Fruit fly (Drosophila melanogaster) whole organism, prepupa: ENCODE results near the gene CG46314.
A peak's percentile ranks its signal among the peaks of the same experiment; 100 is the strongest.

Experiments
- CG10631 ChIP-seq: fragments of 200-800 bp; sonication (Bioruptor generic); optimal IDR thresholded peaks from 2 replicates; lab custom pipeline; 2016; ENCODE audit warnings: missing biosample characterization, missing genetic modification characterization
- CG11294 ChIP-seq: fragments of 200-800 bp; sonication (Bioruptor generic); IDR thresholded peaks from 2 replicates; pipeline ENCODE4 v1.3.6; 2022; ENCODE audit warnings: missing biosample characterization, missing genetic modification characterization
- CG11902 ChIP-seq: fragments of 200-800 bp; sonication (Bioruptor generic); optimal IDR thresholded peaks from 3 replicates; lab custom pipeline; 2016; ENCODE audit warnings: missing biosample characterization, missing genetic modification characterization
- CG15336 ChIP-seq: fragments of 200-800 bp; sonication (Bioruptor generic); IDR thresholded peaks from 2 replicates; pipeline ENCODE4 v1.3.6; 2022; ENCODE audit warnings: missing biosample characterization, missing genetic modification characterization
- CG1621 ChIP-seq: fragments of 200-800 bp; sonication (Bioruptor generic); optimal IDR thresholded peaks from 3 replicates; lab custom pipeline; 2018; ENCODE audit warnings: missing biosample characterization, mild to moderate bottlenecking, missing genetic modification characterization
- CG16779 ChIP-seq: fragments of 200-800 bp; sonication (Bioruptor generic); optimal IDR thresholded peaks from 3 replicates; lab custom pipeline; 2017; ENCODE audit warnings: missing biosample characterization, mild to moderate bottlenecking, missing genetic modification characterization
- CG31627 ChIP-seq: fragments of 200-800 bp; sonication (Bioruptor generic); optimal IDR thresholded peaks from 3 replicates; lab custom pipeline; 2016; ENCODE audit warnings: missing biosample characterization, missing genetic modification characterization
- CG34406 ChIP-seq: fragments of 200-800 bp; sonication (Bioruptor generic); optimal IDR thresholded peaks from 3 replicates; lab custom pipeline; 2016; ENCODE audit warnings: missing biosample characterization, missing genetic modification characterization
- CG3919 ChIP-seq: fragments of 200-800 bp; sonication (Bioruptor generic); optimal IDR thresholded peaks from 3 replicates; lab custom pipeline; 2016; ENCODE audit warnings: missing biosample characterization, missing genetic modification characterization
- CG4318 ChIP-seq: fragments of 200-800 bp; sonication (Bioruptor generic); optimal IDR thresholded peaks from 3 replicates; lab custom pipeline; 2017; ENCODE audit warnings: missing biosample characterization, mild to moderate bottlenecking, missing genetic modification characterization
- CG6163 ChIP-seq: fragments of 200-800 bp; sonication (Bioruptor generic); IDR thresholded peaks from 3 replicates; pipeline ENCODE4 v1.3.6; 2022; ENCODE audit warnings: missing biosample characterization, missing genetic modification characterization
- CG6276 ChIP-seq: fragments of 200-800 bp; sonication (Bioruptor generic); optimal IDR thresholded peaks from 2 replicates; lab custom pipeline; 2017; ENCODE audit warnings: missing biosample characterization, mild to moderate bottlenecking, missing genetic modification characterization
- CG6792 ChIP-seq: fragments of 200-800 bp; sonication (Bioruptor generic); optimal IDR thresholded peaks from 3 replicates; lab custom pipeline; 2016; ENCODE audit warnings: missing biosample characterization, missing genetic modification characterization
- CG6808 ChIP-seq: fragments of 200-800 bp; sonication (Bioruptor generic); optimal IDR thresholded peaks from 3 replicates; lab custom pipeline; 2017; ENCODE audit warnings: missing biosample characterization, missing genetic modification characterization, mild to moderate bottlenecking, moderate library complexity, missing genetic modification reagents
- CG7368 ChIP-seq: fragments of 200-800 bp; sonication (Bioruptor generic); optimal IDR thresholded peaks from 3 replicates; lab custom pipeline; 2016; ENCODE audit warnings: missing biosample characterization, missing genetic modification characterization
- CG8632 ChIP-seq: fragments of 200-800 bp; sonication (Bioruptor generic); optimal IDR thresholded peaks from 3 replicates; lab custom pipeline; 2016; ENCODE audit warnings: missing biosample characterization, missing genetic modification characterization
- Eip78C ChIP-seq: fragments of 200-800 bp; sonication (Bioruptor generic); peaks from one replicate; lab custom pipeline; 2016; ENCODE audit warnings: missing biosample characterization, missing genetic modification characterization
- Eip93F ChIP-seq: fragments of 200-800 bp; sonication (Bioruptor generic); optimal IDR thresholded peaks from 2 replicates; lab custom pipeline; 2016; ENCODE audit warnings: missing biosample characterization, mild to moderate bottlenecking, missing genetic modification characterization
- Ets21C ChIP-seq: fragments of 200-800 bp; sonication (Bioruptor generic); optimal IDR thresholded peaks from 3 replicates; lab custom pipeline; 2016; ENCODE audit warnings: missing biosample characterization, missing genetic modification characterization
- Hr38 ChIP-seq: sonication (Bioruptor generic); optimal IDR thresholded peaks from 2 replicates; lab custom pipeline; 2016; ENCODE audit warnings: missing biosample characterization, missing genetic modification characterization
- Hr4 ChIP-seq: fragments of 200-800 bp; sonication (Bioruptor generic); optimal IDR thresholded peaks from 3 replicates; lab custom pipeline; 2016; ENCODE audit warnings: missing biosample characterization, missing genetic modification characterization
- Lpt ChIP-seq: fragments of 200-800 bp; sonication (Bioruptor generic); optimal IDR thresholded peaks from 3 replicates; lab custom pipeline; 2016; ENCODE audit warnings: missing biosample characterization, missing genetic modification characterization
- OdsH ChIP-seq: fragments of 200-800 bp; sonication (Bioruptor generic); optimal IDR thresholded peaks from 3 replicates; lab custom pipeline; 2016; ENCODE audit warnings: missing biosample characterization, missing genetic modification characterization
- Smox ChIP-seq: fragments of 200-800 bp; sonication (Bioruptor generic); optimal IDR thresholded peaks from 3 replicates; lab custom pipeline; 2016; ENCODE audit warnings: missing biosample characterization, missing genetic modification characterization
- Sox14 ChIP-seq: fragments of 200-800 bp; sonication (Bioruptor generic); optimal IDR thresholded peaks from 3 replicates; lab custom pipeline; 2016; ENCODE audit warnings: missing biosample characterization, missing genetic modification characterization
- Sox15 ChIP-seq: fragments of 200-800 bp; sonication (Bioruptor generic); optimal IDR thresholded peaks from 3 replicates; lab custom pipeline; 2016; ENCODE audit warnings: missing biosample characterization, missing genetic modification characterization
- cyc ChIP-seq: fragments of 200-800 bp; sonication (Bioruptor generic); optimal IDR thresholded peaks from 3 replicates; lab custom pipeline; 2016; ENCODE audit warnings: missing biosample characterization, missing genetic modification characterization
- eg ChIP-seq: fragments of 200-800 bp; sonication (Bioruptor generic); IDR thresholded peaks from 3 replicates; pipeline ENCODE4 v1.3.6; 2022; ENCODE audit warnings: missing biosample characterization, missing genetic modification characterization
- esn ChIP-seq: fragments of 200-800 bp; sonication (Bioruptor generic); optimal IDR thresholded peaks from 2 replicates; lab custom pipeline; 2016; ENCODE audit warnings: missing biosample characterization, mild to moderate bottlenecking, missing genetic modification characterization, moderate library complexity
- fd85E ChIP-seq: fragments of 200-800 bp; sonication (Bioruptor generic); optimal IDR thresholded peaks from 3 replicates; lab custom pipeline; 2016; ENCODE audit warnings: missing biosample characterization, missing genetic modification characterization
- fkh ChIP-seq: fragments of 200-800 bp; sonication (Bioruptor generic); optimal IDR thresholded peaks from 3 replicates; lab custom pipeline; 2017; ENCODE audit warnings: missing biosample characterization, mild to moderate bottlenecking, missing genetic modification characterization, moderate library complexity
- lz ChIP-seq: fragments of 200-800 bp; sonication (Bioruptor generic); optimal IDR thresholded peaks from 3 replicates; lab custom pipeline; 2016; ENCODE audit warnings: missing biosample characterization, missing genetic modification characterization
- net ChIP-seq: fragments of 200-800 bp; sonication (Bioruptor generic); optimal IDR thresholded peaks from 3 replicates; lab custom pipeline; 2016; ENCODE audit warnings: missing biosample characterization, missing genetic modification characterization
- salr ChIP-seq, 2 experiments: fragments of 200-800 bp; sonication (Bioruptor generic); optimal IDR thresholded peaks; 3 replicates each; lab custom pipeline; 2016 to 2018; ENCODE audit warnings: missing biosample characterization in 2 of 2, missing genetic modification characterization in 2 of 2, mild to moderate bottlenecking in 1 of 2
- ss ChIP-seq, 2 experiments: fragments of 200-800 bp; sonication (Bioruptor generic); optimal IDR thresholded peaks; 2 replicates in 1 of 2; 3 replicates in 1 of 2; lab custom pipeline; 2017 to 2018; ENCODE audit warnings: mild to moderate bottlenecking in 2 of 2, missing biosample characterization in 2 of 2, missing genetic modification characterization in 2 of 2, moderate library complexity in 1 of 2
- svp ChIP-seq: fragments of 200-800 bp; sonication (Bioruptor generic); peaks from one replicate; lab custom pipeline; 2016; ENCODE audit warnings: missing biosample characterization, missing genetic modification characterization
- topi ChIP-seq: fragments of 200-800 bp; sonication (Bioruptor generic); optimal IDR thresholded peaks from 3 replicates; lab custom pipeline; 2016; ENCODE audit warnings: missing biosample characterization, missing genetic modification characterization
- vri ChIP-seq: fragments of 200-800 bp; sonication (Bioruptor generic); optimal IDR thresholded peaks from 3 replicates; lab custom pipeline; 2016; ENCODE audit warnings: missing biosample characterization, mild to moderate bottlenecking, missing genetic modification characterization

Gene CG46314

DNA sequence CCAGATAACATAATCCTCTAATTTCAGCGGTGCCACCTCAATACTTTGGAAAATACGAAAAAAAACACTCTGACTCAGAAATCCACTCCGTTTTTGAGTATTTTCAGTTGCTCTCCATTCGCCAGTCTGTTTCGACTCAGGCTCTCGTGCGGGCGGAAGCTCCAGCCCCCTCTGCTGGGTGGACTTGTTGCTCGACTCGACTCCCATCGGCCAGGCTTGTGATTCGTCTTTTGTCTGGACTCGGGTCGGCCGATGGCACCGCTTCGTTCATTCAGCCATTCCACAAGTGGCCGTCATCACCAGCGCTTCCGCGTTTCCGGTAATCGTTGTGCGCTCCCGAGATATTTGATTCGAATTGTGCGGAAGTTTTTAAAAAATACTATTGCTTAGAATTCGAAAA is 17.3 kb downstream of the CG46314 start, which contains the start of gene dimm:
TSS of gene dimm (plus strand) at position 255 of the 400 bp plus-strand sequence.
- TF ChIP-seq CG31627 (GFP tag; lab: Kevin White, UChicago): no peak
- no peak for TF ChIP-seq CG16779
- no peak for TF ChIP-seq eg (GFP tag; lab: Robert Waterston, UW)

DNA sequence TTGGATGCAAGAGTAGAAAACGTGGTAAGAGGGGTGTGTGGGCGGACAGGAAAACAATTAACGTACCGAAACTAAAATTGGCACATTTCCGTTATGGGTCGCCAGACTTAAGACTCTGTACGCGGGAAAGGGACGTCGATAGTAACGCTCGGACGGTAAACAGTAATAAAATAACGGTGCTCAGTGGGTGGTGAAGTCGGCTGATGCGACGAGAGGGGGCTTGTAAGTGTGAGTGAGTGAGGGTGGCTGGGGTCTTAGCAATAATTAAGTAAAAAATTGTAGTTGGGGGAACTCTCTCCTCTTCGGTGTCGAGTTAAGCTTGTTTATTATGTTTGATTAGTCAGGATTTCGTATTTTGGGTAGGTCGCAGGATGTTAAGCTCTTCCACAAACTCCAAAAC is 27.5 kb downstream of the CG46314 start:
- TF ChIP-seq net (no peak), CG4318 (GFP tag; lab: Kevin White, UChicago) (no peak), CG7368 (GFP tag; lab: Kevin White, UChicago) (no peak), Eip93F (no peak), vri (GFP tag; lab: Kevin White, UChicago) (no peak), CG1621 (no peak), CG6163 (GFP tag; lab: Robert Waterston, UW) (no peak), CG11902 (GFP tag; lab: Kevin White, UChicago) (no peak), Sox15 (GFP tag; lab: Kevin White, UChicago) (no peak), CG15336 (GFP tag; lab: Robert Waterston, UW) (no peak), Hr38 (GFP tag; lab: Kevin White, UChicago) (no peak), OdsH (GFP tag; lab: Kevin White, UChicago) (no peak), CG6792 (GFP tag; lab: Kevin White, UChicago) (no peak), CG31627 (GFP tag; lab: Kevin White, UChicago) (no peak), CG11294 (GFP tag; lab: Robert Waterston, UW) (no peak), salr (GFP tag; optimal IDR thresholded peaks at IDR 0.05; lab: Kevin White, UChicago) (no peak), Smox (GFP tag; lab: Kevin White, UChicago) (no peak), CG34406 (GFP tag; lab: Kevin White, UChicago) (no peak)

DNA sequence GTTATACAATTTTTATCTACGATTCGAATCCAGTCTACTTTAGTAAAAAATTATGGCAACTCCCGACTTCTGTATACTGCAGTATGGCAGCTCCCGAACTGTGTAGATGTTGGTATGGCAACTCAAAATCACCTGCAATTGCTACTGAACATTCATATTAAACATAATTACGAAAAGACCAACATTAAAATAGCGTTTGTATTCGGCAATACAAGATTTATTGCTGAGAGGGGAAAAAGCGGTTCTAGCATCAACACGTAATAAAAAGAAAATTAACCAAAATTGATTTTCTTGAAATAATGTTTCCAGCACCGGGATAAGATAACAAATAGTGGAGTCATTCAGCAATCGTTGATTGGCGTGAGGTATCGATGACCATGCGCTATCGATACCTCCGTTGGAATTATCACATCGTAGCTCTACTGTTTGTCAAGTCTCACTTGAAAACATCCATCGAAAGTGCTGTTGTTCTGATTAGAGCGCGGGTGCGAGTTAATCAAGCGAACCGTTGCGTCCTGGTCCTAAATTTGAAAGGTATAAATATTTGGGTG is 30.1 kb downstream of the CG46314 start, which contains the start of gene Tsp39D:
TSS of gene Tsp39D (plus strand) at position 405 of the 551 bp plus-strand sequence.
- peak; percentile 10 for TF ChIP-seq Smox (GFP tag; lab: Kevin White, UChicago)
- TF ChIP-seq lz (GFP tag; lab: Kevin White, UChicago): peak; percentile 27
- no peak for TF ChIP-seq CG8632 (GFP tag; lab: Kevin White, UChicago)
- TF ChIP-seq svp: no peak
- peak; percentile 2 for TF ChIP-seq esn (GFP tag; lab: Kevin White, UChicago)
- peak; percentile 17 for TF ChIP-seq CG10631 (GFP tag; lab: Kevin White, UChicago)
- TF ChIP-seq cyc (GFP tag; lab: Kevin White, UChicago): peak; percentile 14
- TF ChIP-seq Ets21C: peak; percentile 22
- no peak for TF ChIP-seq CG6276 (GFP tag; lab: Kevin White, UChicago)
- no peak for TF ChIP-seq fd85E (GFP tag; lab: Kevin White, UChicago)
- TF ChIP-seq Eip78C (GFP tag; lab: Kevin White, UChicago): peak; percentile 82
- TF ChIP-seq topi (GFP tag; lab: Kevin White, UChicago): peak; percentile 29
- no peak for TF ChIP-seq vri (GFP tag; lab: Kevin White, UChicago)

DNA sequence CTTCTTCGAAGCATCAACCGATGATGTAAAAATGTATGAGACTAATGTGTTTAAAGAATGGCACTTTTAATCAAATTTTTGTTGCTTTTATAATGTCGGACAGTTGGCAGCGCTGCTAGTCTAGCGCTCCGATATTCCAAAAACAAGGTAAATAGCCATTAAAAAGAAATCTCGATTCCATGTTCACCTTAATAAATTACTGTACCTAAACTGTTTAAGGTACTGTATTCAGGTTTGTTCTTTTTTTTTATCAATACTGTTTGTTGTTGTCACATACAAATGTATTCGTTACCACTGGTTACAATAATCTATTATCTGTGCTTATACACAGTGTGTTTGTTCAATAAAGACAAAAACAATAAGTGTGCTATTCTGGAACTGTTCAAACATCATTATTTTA is 46.8 kb downstream of the CG46314 start, which contains the start of gene dtr:
TSS of gene dtr (plus strand) at position 301 of the 400 bp plus-strand sequence.
- TF ChIP-seq Sox14 (GFP tag; lab: Kevin White, UChicago) (no peak), CG11294 (GFP tag; lab: Robert Waterston, UW) (no peak), fkh (GFP tag; lab: Kevin White, UChicago) (no peak), Hr38 (GFP tag; lab: Kevin White, UChicago) (no peak), Hr4 (GFP tag; lab: Kevin White, UChicago) (no peak), svp (no peak), Ets21C (no peak), CG8632 (GFP tag; lab: Kevin White, UChicago) (no peak), vri (GFP tag; lab: Kevin White, UChicago) (no peak), CG6808 (GFP tag; lab: Kevin White, UChicago) (no peak), CG34406 (GFP tag; lab: Kevin White, UChicago) (no peak), CG3919 (GFP tag; lab: Kevin White, UChicago) (no peak), ss (GFP tag; optimal IDR thresholded peaks at IDR 0.05; lab: Kevin White, UChicago) (no peak), Eip93F (no peak), Lpt (GFP tag; lab: Kevin White, UChicago) (no peak), Smox (GFP tag; lab: Kevin White, UChicago) (no peak), Eip78C (GFP tag; lab: Kevin White, UChicago) (no peak), CG10631 (GFP tag; lab: Kevin White, UChicago) (no peak), CG16779 (no peak), cyc (GFP tag; lab: Kevin White, UChicago) (no peak)
